Worm (Caenorhabditis elegans): ENCODE results near the gene srm-5.

Gene srm-5

DNA sequence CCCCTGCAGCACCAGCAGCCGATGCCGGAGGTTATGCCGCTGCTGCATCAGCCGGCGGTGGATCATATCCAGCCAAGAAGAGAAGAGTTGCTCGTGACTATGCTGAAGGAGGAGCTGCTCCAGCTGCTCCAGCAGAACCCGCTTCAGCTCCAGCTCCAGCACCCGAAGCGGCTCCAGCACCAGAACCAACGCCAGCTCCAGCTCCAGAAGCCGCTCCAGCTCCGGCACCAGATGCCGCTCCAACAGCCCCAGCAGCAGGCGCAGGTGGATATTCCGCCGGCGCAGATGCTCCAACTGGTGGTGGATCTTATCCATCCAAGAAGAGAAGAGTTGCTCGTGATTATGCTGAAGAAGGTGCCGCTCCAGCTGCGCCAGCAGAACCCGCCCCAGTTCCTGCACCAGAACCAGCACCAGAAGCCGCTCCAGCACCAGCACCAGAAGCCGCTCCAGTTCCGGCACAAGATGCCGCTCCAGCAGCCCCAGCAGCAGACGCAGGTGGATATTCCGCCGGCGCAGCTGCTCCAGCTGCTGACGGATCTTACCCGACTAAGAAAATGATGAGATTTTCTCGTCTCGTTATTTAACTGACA lies 14.2 kb upstream of the srm-5 start:
- no peak for TF ChIP-seq T26A5.8 (tag; optimal IDR thresholded peaks at IDR 0.05)
- TF ChIP-seq nfyb-1 (GFP tag; IDR thresholded peaks at IDR 0.05): 0 out of 2 replicates have a peak, but pooled peaks have one; percentile 30
- TF ChIP-seq pbrm-1 (GFP tag; IDR thresholded peaks at IDR 0.05): 0 out of 2 replicates have a peak, but pooled peaks have one; percentile 14
- no peak for TF ChIP-seq B0261.1 (tag; optimal IDR thresholded peaks at IDR 0.05)
- peak; percentile 31 for TF ChIP-seq F57A8.1 (GFP tag; optimal IDR thresholded peaks at IDR 0.05)
- TF ChIP-seq Y53G8AR.9 (GFP tag; conservative IDR thresholded peaks at IDR 0.05): no peak
- TF ChIP-seq aptf-3 (GFP tag; IDR thresholded peaks at IDR 0.05): no peak
- peak; percentile 31; the same call in 1 of the 2 replicates for TF ChIP-seq B0336.3 (GFP tag; IDR thresholded peaks at IDR 0.05)
- peak; percentile 15 for TF ChIP-seq athp-1 (tag; optimal IDR thresholded peaks at IDR 0.05)
- no peak for TF ChIP-seq lsl-1 (GFP tag; optimal IDR thresholded peaks at IDR 0.05)
- TF ChIP-seq cebp-1 (GFP tag; IDR thresholded peaks at IDR 0.05): no peak
- TF ChIP-seq cebp-1 (tag; optimal IDR thresholded peaks at IDR 0.05): peak; percentile 26
- no peak for TF ChIP-seq ztf-28 (GFP tag; IDR thresholded peaks at IDR 0.05)
- peak; percentile 95 for TF ChIP-seq zfh-2 (GFP tag; conservative IDR thresholded peaks at IDR 0.05)
- TF ChIP-seq egrh-3 (GFP tag; IDR thresholded peaks at IDR 0.05): peak; percentile 98
- peak; percentile 23 for TF ChIP-seq attf-5 (GFP tag; optimal IDR thresholded peaks at IDR 0.05)
- no peak for TF ChIP-seq bed-1 (GFP tag; IDR thresholded peaks at IDR 0.05)

DNA sequence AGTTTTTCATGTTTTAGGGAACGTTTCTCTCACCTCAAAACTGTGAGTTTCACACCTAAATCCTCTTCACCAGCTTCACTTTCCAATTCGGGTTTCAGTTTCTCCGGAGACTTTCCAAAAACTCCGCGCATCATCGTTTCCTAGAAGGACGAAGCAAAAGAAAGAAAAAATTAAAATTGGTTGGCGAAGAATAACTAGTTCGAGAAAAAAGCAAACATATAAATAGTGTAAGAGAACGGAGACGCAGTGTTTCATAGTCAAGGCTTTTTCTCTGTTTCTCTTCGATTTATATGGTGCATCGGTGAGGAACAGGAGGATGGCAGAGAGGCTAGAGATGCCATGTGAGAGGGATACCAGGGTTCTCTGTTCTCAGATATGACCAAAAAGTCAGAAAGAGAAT lies 12.3 kb upstream of the srm-5 start, which contains the start of gene F47B8.3:
F47B8.3 (minus strand) TSS at position 261 of the 400 bp plus-strand sequence.
- no peak for TF ChIP-seq cebp-1 (GFP tag; IDR thresholded peaks at IDR 0.05)
- TF ChIP-seq cebp-1 (tag; optimal IDR thresholded peaks at IDR 0.05): peak; percentile 70
- peak; percentile 75; the same call in 1 of the 2 replicates for TF ChIP-seq hmg-1.2 (GFP tag; IDR thresholded peaks at IDR 0.05)
- TF ChIP-seq lir-1 (GFP tag; conservative IDR thresholded peaks at IDR 0.05): no peak

DNA sequence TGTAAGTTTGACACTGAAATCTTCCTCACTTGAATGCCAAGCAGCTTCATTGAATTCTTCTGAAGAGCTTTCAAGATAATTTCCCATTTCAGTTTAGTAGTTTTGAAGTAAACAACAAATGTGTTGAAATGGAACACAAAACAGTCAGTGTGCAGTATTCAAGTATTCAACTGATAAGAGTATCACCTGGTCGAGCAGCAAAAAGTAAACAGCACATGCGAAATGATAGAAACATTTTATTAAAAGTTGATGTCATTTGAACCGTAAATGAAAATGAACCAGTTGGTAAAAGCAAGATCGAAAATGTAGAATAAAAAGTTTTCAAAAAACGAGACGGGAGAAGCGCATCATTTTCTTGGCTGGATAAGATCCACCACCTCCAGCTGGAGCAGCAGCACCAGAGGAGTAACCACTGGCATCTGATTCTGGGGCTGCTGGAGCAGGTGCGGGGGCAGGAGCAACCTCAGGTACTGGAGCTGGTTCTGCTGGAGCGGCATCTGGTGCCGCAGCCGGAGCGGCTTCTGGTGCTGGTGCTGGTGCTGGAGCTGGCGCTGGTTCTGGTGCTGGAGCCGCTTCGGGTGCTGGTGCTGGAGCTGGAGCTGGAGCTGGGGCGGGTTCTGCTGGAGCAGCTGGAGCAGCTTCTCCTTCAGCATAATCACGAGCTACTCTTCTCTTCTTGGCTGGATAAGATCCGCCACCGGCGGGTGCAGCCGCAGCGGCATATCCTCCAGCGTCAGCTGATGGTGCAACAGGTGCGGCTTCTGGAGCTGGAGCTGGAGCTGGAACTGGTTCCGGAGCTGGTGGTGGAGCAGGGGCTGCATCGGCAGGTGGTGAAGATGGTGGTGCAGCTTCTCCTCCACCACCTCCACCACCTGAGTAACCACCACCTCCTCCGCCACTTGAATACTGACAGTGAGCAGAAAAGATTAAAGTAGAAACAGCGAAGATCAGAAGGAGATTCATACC lies 10.2 kb upstream of the srm-5 start, which contains the start of the genes F47B8.4 and F47B8.18:
F47B8.4 (minus strand) TSS at position 172 of the 966 bp plus-strand sequence.
F47B8.18 (minus strand) TSS at position 963 of the 966 bp plus-strand sequence.
- TF ChIP-seq egrh-3 (GFP tag; IDR thresholded peaks at IDR 0.05) (peak; percentile 99), cebp-2 (GFP tag; IDR thresholded peaks at IDR 0.05) (no peak), akir-1 (GFP tag; optimal IDR thresholded peaks at IDR 0.05) (no peak), nhr-80 (tag; optimal IDR thresholded peaks at IDR 0.05) (peak; percentile 56), zfh-2 (GFP tag; conservative IDR thresholded peaks at IDR 0.05) (peak; percentile 95), nhr-120 (GFP tag; IDR thresholded peaks at IDR 0.05) (no peak), cebp-1 (GFP tag; IDR thresholded peaks at IDR 0.05) (0 out of 2 replicates have a peak, but pooled peaks have one; percentile 15), cebp-1 (tag; optimal IDR thresholded peaks at IDR 0.05) (no peak), K11D2.4 (GFP tag; IDR thresholded peaks at IDR 0.05) (no peak), bed-1 (GFP tag; IDR thresholded peaks at IDR 0.05) (no peak), sptf-2 (GFP tag; optimal IDR thresholded peaks at IDR 0.05) (peak; percentile 15), mcd-1 (GFP tag; IDR thresholded peaks at IDR 0.05) (peak; percentile 55; the same call in 1 of the 2 replicates), mxl-1 (tag; optimal IDR thresholded peaks at IDR 0.05) (no peak), F33H1.4 (GFP tag; IDR thresholded peaks at IDR 0.05) (no peak), nhr-27 (tag; optimal IDR thresholded peaks at IDR 0.05) (no peak), lin-26 (GFP tag; IDR thresholded peaks at IDR 0.05) (0 out of 2 replicates have a peak, but pooled peaks have one; percentile 53)

DNA sequence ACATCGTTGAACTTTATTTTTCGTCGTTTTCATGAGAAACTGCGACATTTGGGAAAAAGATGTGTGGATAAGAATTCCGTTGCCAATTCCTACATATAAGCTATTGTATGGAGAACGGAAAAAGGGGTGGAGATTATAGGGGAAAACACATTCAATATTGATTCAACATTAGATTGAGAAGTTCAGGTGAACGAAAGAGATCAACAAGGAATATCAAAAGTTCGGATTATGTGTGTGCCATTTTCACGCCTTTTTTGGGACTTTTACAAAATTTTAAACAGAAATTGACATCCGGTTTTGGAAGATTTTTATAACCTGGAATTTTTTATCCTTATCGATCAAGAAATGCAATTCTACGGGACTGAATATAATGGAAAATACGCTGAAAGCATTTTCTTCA lies 7.2 kb upstream of the srm-5 start, which contains the start of gene F47B8.5:
F47B8.5 (minus strand) TSS at position 101 of the 400 bp plus-strand sequence.
- no peak for TF ChIP-seq ztf-28 (GFP tag; IDR thresholded peaks at IDR 0.05)
- TF ChIP-seq F49E8.2 (tag; optimal IDR thresholded peaks at IDR 0.05; ENCODE audit: insufficient read depth): no peak
